Fruit fly (Drosophila melanogaster): ENCODE results near the gene CycY.

CycY gene

dm6 chr2L:11807697-11808226 lies 5.8 kb downstream of the CycY start (continued):
- no peak for TF ChIP-seq mld (GFP tag; IDR thresholded peaks at IDR 0.05; ENCODE audit: partially characterized antibody)
- TF ChIP-seq dm (GFP tag; optimal IDR thresholded peaks at IDR 0.05), result peak; percentile 39
- peak; percentile 65; the same call in 2 of the 3 replicates for TF ChIP-seq so (GFP tag; IDR thresholded peaks at IDR 0.05)
- TF ChIP-seq CG8290 (GFP tag; optimal IDR thresholded peaks at IDR 0.05), result no peak
- TF ChIP-seq CG8290 (tag; optimal IDR thresholded peaks at IDR 0.05), result peak in 1 of 2 experiments; percentile 83
- peak; percentile 23; the same call in 1 of the 2 replicates for TF ChIP-seq inv (GFP tag; IDR thresholded peaks at IDR 0.05; ENCODE audit: partially characterized antibody)
- no peak for TF ChIP-seq sisA (GFP tag; IDR thresholded peaks at IDR 0.05)
- TF ChIP-seq CG9932 (GFP tag; IDR thresholded peaks at IDR 0.05), result 0 out of 2 replicates have a peak, but pooled peaks have one; percentile 8
- TF ChIP-seq tna (GFP tag; IDR thresholded peaks at IDR 0.05; ENCODE audit: partially characterized antibody), result no peak
- TF ChIP-seq sima (GFP tag; optimal IDR thresholded peaks at IDR 0.05), result no peak
- peak; percentile 10 for TF ChIP-seq ems (GFP tag; optimal IDR thresholded peaks at IDR 0.05)
- no peak for TF ChIP-seq dan (GFP tag; IDR thresholded peaks at IDR 0.05)
- TF ChIP-seq CG13624 (GFP tag; optimal IDR thresholded peaks at IDR 0.05), result no peak
- no peak for TF ChIP-seq tx (GFP tag; optimal IDR thresholded peaks at IDR 0.05)
- TF ChIP-seq CG3281 (GFP tag; optimal IDR thresholded peaks at IDR 0.05), result peak; percentile 10
- TF ChIP-seq kay (GFP tag; optimal IDR thresholded peaks at IDR 0.05), result no peak
- peak; percentile 98 for TF ChIP-seq CG6175 (GFP tag; IDR thresholded peaks at IDR 0.05)
- peak; percentile 61 for TF ChIP-seq nom (GFP tag; optimal IDR thresholded peaks at IDR 0.05)
- no peak for TF ChIP-seq CG10565 (GFP tag; optimal IDR thresholded peaks at IDR 0.05)
- TF ChIP-seq CG11093 (GFP tag; IDR thresholded peaks at IDR 0.05), result no peak
- no peak for TF ChIP-seq CG30403 (GFP tag; optimal IDR thresholded peaks at IDR 0.05)
- TF ChIP-seq Dll (GFP tag; IDR thresholded peaks at IDR 0.05; ENCODE audit: partially characterized antibody), result no peak
- peak; percentile 88 for TF ChIP-seq kni (GFP tag; optimal IDR thresholded peaks at IDR 0.05)
- peak; percentile 24 for TF ChIP-seq corto (GFP tag; optimal IDR thresholded peaks at IDR 0.05)
- TF ChIP-seq Atf6 (GFP tag; IDR thresholded peaks at IDR 0.05), result peak; percentile 37; the same call in 1 of the 2 replicates
- TF ChIP-seq bab2 (GFP tag; optimal IDR thresholded peaks at IDR 0.05), result no peak
- TF ChIP-seq BEAF-32 (GFP tag; optimal IDR thresholded peaks at IDR 0.05), result no peak
- TF ChIP-seq Dfd (GFP tag; optimal IDR thresholded peaks at IDR 0.05), result no peak
- TF ChIP-seq CG7987 (GFP tag; optimal IDR thresholded peaks at IDR 0.05), result peak; percentile 55
- no peak for TF ChIP-seq chif (GFP tag; optimal IDR thresholded peaks at IDR 0.05)
- peak; percentile 52 for TF ChIP-seq CG34376 (GFP tag; optimal IDR thresholded peaks at IDR 0.05)
- 0 out of 2 replicates have a peak, but pooled peaks have one; percentile 42 for TF ChIP-seq ara (GFP tag; IDR thresholded peaks at IDR 0.05)
- TF ChIP-seq CG1602 (GFP tag; optimal IDR thresholded peaks at IDR 0.05), result no peak
- no peak for TF ChIP-seq danr (GFP tag; IDR thresholded peaks at IDR 0.05)
- TF ChIP-seq klu (GFP tag; IDR thresholded peaks at IDR 0.05), result no peak
- no peak for TF ChIP-seq ATbp (GFP tag; optimal IDR thresholded peaks at IDR 0.05)
- no peak for TF ChIP-seq fd96Cb (tag; optimal IDR thresholded peaks at IDR 0.05)
- no peak for TF ChIP-seq CG17186 (GFP tag; optimal IDR thresholded peaks at IDR 0.05)
- no peak for TF ChIP-seq CG14050 (GFP tag; IDR thresholded peaks at IDR 0.05)
- TF ChIP-seq HLH3B (GFP tag; IDR thresholded peaks at IDR 0.05), result no peak
- no peak for TF ChIP-seq CG2202 (tag; optimal IDR thresholded peaks at IDR 0.05)
- TF ChIP-seq CG5953 (GFP tag; IDR thresholded peaks at IDR 0.05), result no peak
- no peak for TF ChIP-seq CG4404 (GFP tag; IDR thresholded peaks at IDR 0.05)
- TF ChIP-seq Myb (GFP tag; optimal IDR thresholded peaks at IDR 0.05), result no peak
- TF ChIP-seq CG17361 (GFP tag; IDR thresholded peaks at IDR 0.05), result no peak
- no peak for TF ChIP-seq ap (GFP tag; IDR thresholded peaks at IDR 0.05)
- no peak for TF ChIP-seq chn (GFP tag; optimal IDR thresholded peaks at IDR 0.05)
- TF ChIP-seq Lhr (GFP tag; optimal IDR thresholded peaks at IDR 0.05), result no peak
- TF ChIP-seq Kr (GFP tag; optimal IDR thresholded peaks at IDR 0.05), result no peak
- TF ChIP-seq hkb (optimal IDR thresholded peaks at IDR 0.05), result no peak
- TF ChIP-seq hkb (GFP tag; IDR thresholded peaks at IDR 0.05), result no peak
- TF ChIP-seq Optix (GFP tag; IDR thresholded peaks at IDR 0.05), result no peak

All from whole organism, embryonic.